Worm (Caenorhabditis elegans) whole organism, young adult: Measurements from ENCODE around the gene tmem-135.
A peak's percentile ranks its signal among the peaks of the same experiment; 100 is the strongest.

Experiments used
- B0019.2 ChIP-seq: fragments of 200-800 bp; sonication (Bioruptor generic); conservative IDR thresholded peaks from 2 replicates; pipeline ENCODE4 v1.3.6; 2022; ENCODE audit warnings: missing genetic modification reagents, missing genetic modification characterization, missing compliant biosample characterization
- K12H6.12 ChIP-seq: fragments of 200-800 bp; sonication (Bioruptor generic); optimal IDR thresholded peaks from 2 replicates; lab custom pipeline; 2018; ENCODE audit warnings: mild to moderate bottlenecking, missing genetic modification characterization, missing compliant biosample characterization
- Y53G8AR.9 ChIP-seq: fragments of 200-800 bp; sonication (Bioruptor generic); conservative IDR thresholded peaks from 2 replicates; pipeline ENCODE4 v1.3.6; 2022; ENCODE audit warnings: missing genetic modification reagents, missing genetic modification characterization, missing compliant biosample characterization
- akir-1 ChIP-seq: fragments of 200-800 bp; sonication (Bioruptor generic); optimal IDR thresholded peaks from 2 replicates; lab custom pipeline; 2018; ENCODE audit warnings: mild to moderate bottlenecking, missing genetic modification characterization, moderate library complexity, missing compliant biosample characterization
- nhr-120 ChIP-seq: fragments of 200-800 bp; sonication (Bioruptor generic); IDR thresholded peaks from 2 replicates; pipeline ENCODE4 v1.3.6; 2022; ENCODE audit warnings: missing genetic modification characterization, missing compliant biosample characterization

tmem-135 gene

DNA sequence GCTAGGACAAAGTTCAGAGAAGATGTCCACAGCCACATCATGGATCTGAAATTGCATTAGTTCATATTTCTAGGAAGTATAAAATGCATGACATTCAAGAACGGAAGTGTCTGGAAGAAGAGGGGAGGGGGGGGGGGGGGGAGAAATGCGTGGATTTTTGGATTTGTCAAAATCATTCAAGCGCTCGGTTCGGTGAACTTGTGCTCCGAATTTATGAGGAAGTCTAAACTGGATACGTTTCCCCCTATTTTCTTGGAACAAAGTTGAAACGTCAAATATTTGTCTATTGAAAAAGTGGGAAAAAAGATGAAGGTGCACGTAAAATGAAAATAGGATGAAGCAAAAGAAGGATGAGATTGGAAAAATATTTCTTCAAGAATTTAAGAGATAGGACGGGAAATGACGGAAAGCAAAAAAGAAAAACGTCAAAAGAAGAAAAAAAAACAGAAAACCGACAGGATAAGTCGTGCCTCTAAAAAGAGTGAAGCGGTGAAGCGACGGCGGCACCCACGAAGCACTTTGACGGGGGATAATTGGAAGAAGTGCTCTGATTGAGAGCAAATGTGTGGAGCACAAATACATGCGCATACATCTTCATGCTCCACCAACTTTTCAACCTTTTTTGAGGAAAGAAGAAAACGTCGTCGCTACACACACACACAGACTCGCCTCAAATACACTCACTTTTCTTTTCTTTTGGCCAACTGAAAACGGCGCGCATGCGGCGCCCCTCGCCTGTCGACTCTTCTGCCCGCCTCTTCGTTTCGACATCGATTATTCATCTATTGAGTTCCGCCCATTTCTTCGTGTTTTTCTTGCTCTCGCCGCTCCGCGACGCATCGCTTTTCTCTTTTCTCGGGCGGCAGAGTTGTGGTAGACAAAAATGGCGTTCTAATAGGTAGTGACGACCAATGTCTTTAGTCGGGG, 47.4 kb downstream of the tmem-135 start, which contains the start of gene F55D10.4:
F55D10.4 (minus strand) TSS at position 51 of the 927 bp plus-strand sequence.
- no peak for TF ChIP-seq B0019.2
- peak; percentile 3 for TF ChIP-seq K12H6.12 (tag; lab: Kevin White, UChicago)
- TF ChIP-seq akir-1 = no peak
- TF ChIP-seq Y53G8AR.9 = no peak
- no peak for TF ChIP-seq nhr-120 (GFP tag; lab: Robert Waterston, UW)
- TF ChIP-seq, all 124 proteins: peak for 1
